Worm (Caenorhabditis elegans) whole organism, late embryonic: ENCODE measurements around the gene C10E2.5.

ENCODE experiments used
- K09A11.1 ChIP-seq: sonication (generic microtip); optimal IDR thresholded peaks from 2 replicates; lab custom pipeline; 2017; ENCODE audit warnings: antibody characterized with exemption, mild to moderate bottlenecking, missing genetic modification characterization, missing compliant biosample characterization; ENCODE audit not compliant: insufficient read depth
- ama-1 ChIP-seq: fragments of 150-350 bp; optimal IDR thresholded peaks from 2 replicates; lab custom pipeline; 2014
- ceh-2 ChIP-seq: sonication (generic microtip); optimal IDR thresholded peaks from 2 replicates; lab custom pipeline; 2016; ENCODE audit warnings: missing genotype, missing genetic modification characterization, missing compliant biosample characterization
- ceh-9 ChIP-seq: sonication (generic microtip); optimal IDR thresholded peaks from 2 replicates; lab custom pipeline; 2016; ENCODE audit warnings: mild to moderate bottlenecking, missing genetic modification characterization, inconsistent platforms, missing compliant biosample characterization
- dve-1 ChIP-seq: sonication (generic microtip); optimal IDR thresholded peaks from 2 replicates; lab custom pipeline; 2017; ENCODE audit warnings: antibody characterized with exemption, mild to moderate bottlenecking, missing genetic modification characterization, missing compliant biosample characterization
- elt-2 ChIP-seq: sonication (generic microtip); optimal IDR thresholded peaks from 2 replicates; lab custom pipeline; 2016; ENCODE audit warnings: missing genetic modification reagents, missing genetic modification characterization, missing compliant biosample characterization
- hlh-8 ChIP-seq: sonication (generic microtip); optimal IDR thresholded peaks from 2 replicates; lab custom pipeline; 2016; ENCODE audit warnings: missing genotype, missing genetic modification characterization, missing compliant biosample characterization
- pha-2 ChIP-seq: sonication (generic microtip); optimal IDR thresholded peaks from 2 replicates; lab custom pipeline; 2017; ENCODE audit warnings: mild to moderate bottlenecking, missing genetic modification characterization, missing compliant biosample characterization
- rnt-1 ChIP-seq: sonication (generic microtip); optimal IDR thresholded peaks from 2 replicates; lab custom pipeline; 2016; ENCODE audit warnings: missing genetic modification characterization, missing compliant biosample characterization
- sox-2 ChIP-seq: fragments of 200-800 bp; sonication (Bioruptor generic); IDR thresholded peaks from 2 replicates; pipeline ENCODE4 v1.3.6; 2022; ENCODE audit warnings: missing genetic modification reagents, missing genetic modification characterization, missing compliant biosample characterization
- ttx-3 ChIP-seq: sonication (generic microtip); optimal IDR thresholded peaks from 2 replicates; lab custom pipeline; 2016; ENCODE audit warnings: missing genetic modification reagents, missing genetic modification characterization, missing compliant biosample characterization
- unc-55 ChIP-seq: sonication (generic microtip); optimal IDR thresholded peaks from 2 replicates; lab custom pipeline; 2017; ENCODE audit warnings: missing biosample characterization, missing genetic modification reagents, missing genetic modification characterization
- unc-86 ChIP-seq: sonication (generic microtip); optimal IDR thresholded peaks from 2 replicates; lab custom pipeline; 2016; ENCODE audit warnings: missing genetic modification characterization, missing compliant biosample characterization

ce11 chrX:16724954-16725353, 29.4 kb downstream of the C10E2.5 start:
- TF ChIP-seq ttx-3 (no peak), unc-86 (tag; lab: Kevin White, UChicago) (no peak), elt-2 (no peak), ama-1 (lab: Kevin White, UChicago) (no peak), ceh-2 (tag; lab: Kevin White, UChicago) (no peak), ceh-9 (no peak), unc-55 (GFP tag; lab: Kevin White, UChicago) (no peak), rnt-1 (tag; lab: Kevin White, UChicago) (no peak), hlh-8 (no peak), K09A11.1 (tag; lab: Kevin White, UChicago) (no peak), pha-2 (tag; lab: Kevin White, UChicago) (no peak), dve-1 (tag; lab: Kevin White, UChicago) (no peak), sox-2 (GFP tag; lab: Robert Waterston, UW) (no peak)
